Fruit fly (Drosophila melanogaster): ENCODE data around the gene SP1173.

The SP1173 gene

dm6 chr3L:6750835-6751234 is 47.5 kb upstream of the SP1173 start:
- no peak for TF ChIP-seq CG32006 (GFP tag; optimal IDR thresholded peaks at IDR 0.05)
- no peak for TF ChIP-seq Lpt (GFP tag; optimal IDR thresholded peaks at IDR 0.05)
- TF ChIP-seq Sox15 (GFP tag; optimal IDR thresholded peaks at IDR 0.05): no peak
- TF ChIP-seq CG7368 (GFP tag; optimal IDR thresholded peaks at IDR 0.05): no peak
- no peak for TF ChIP-seq CG6792 (GFP tag; optimal IDR thresholded peaks at IDR 0.05)
- TF ChIP-seq salr (GFP tag; optimal IDR thresholded peaks at IDR 0.05): no peak
- no peak for TF ChIP-seq eg (GFP tag; IDR thresholded peaks at IDR 0.05)
- no peak for TF ChIP-seq dsx (GFP tag; optimal IDR thresholded peaks at IDR 0.05; ENCODE audit: poor library complexity, severe bottlenecking)
- TF ChIP-seq CG1621 (tag; optimal IDR thresholded peaks at IDR 0.05): no peak
- no peak for TF ChIP-seq net (GFP tag; optimal IDR thresholded peaks at IDR 0.05)
- no peak for TF ChIP-seq Hr4 (GFP tag; optimal IDR thresholded peaks at IDR 0.05)
- no peak for TF ChIP-seq CG6854 (GFP tag; optimal IDR thresholded peaks at IDR 0.05)
- no peak for TF ChIP-seq CG10631 (GFP tag; optimal IDR thresholded peaks at IDR 0.05)
- TF ChIP-seq Hr38 (GFP tag; optimal IDR thresholded peaks at IDR 0.05): no peak
- no peak for TF ChIP-seq CG10669 (GFP tag; optimal IDR thresholded peaks at IDR 0.05)
- TF ChIP-seq CG6808 (GFP tag; optimal IDR thresholded peaks at IDR 0.05): no peak
- no peak for TF ChIP-seq ss (GFP tag; optimal IDR thresholded peaks at IDR 0.05)
- no peak for TF ChIP-seq CG8119 (GFP tag; IDR thresholded peaks at IDR 0.05)
- TF ChIP-seq fd59A (GFP tag; optimal IDR thresholded peaks at IDR 0.05): no peak

- peak; percentile 25 for TF ChIP-seq CG7368 (GFP tag; optimal IDR thresholded peaks at IDR 0.05)
- no peak for TF ChIP-seq CG10669 (GFP tag; optimal IDR thresholded peaks at IDR 0.05)
- TF ChIP-seq Smox (GFP tag; optimal IDR thresholded peaks at IDR 0.05): peak; percentile 51
- TF ChIP-seq OdsH (GFP tag; optimal IDR thresholded peaks at IDR 0.05): peak; percentile 24
- TF ChIP-seq CG6276 (GFP tag; optimal IDR thresholded peaks at IDR 0.05): no peak
- peak; percentile 9 for TF ChIP-seq CG6854 (GFP tag; optimal IDR thresholded peaks at IDR 0.05)
- peak; percentile 17 for TF ChIP-seq Ets21C (GFP tag; optimal IDR thresholded peaks at IDR 0.05)
- TF ChIP-seq acj6 (GFP tag; optimal IDR thresholded peaks at IDR 0.05): peak; percentile 38
- peak; percentile 43 for TF ChIP-seq CG3032 (tag; optimal IDR thresholded peaks at IDR 0.05)
- no peak for TF ChIP-seq Hr38 (GFP tag; optimal IDR thresholded peaks at IDR 0.05)
- peak; percentile 60 for TF ChIP-seq lz (GFP tag; optimal IDR thresholded peaks at IDR 0.05)
- peak; percentile 72 for TF ChIP-seq esn (GFP tag; optimal IDR thresholded peaks at IDR 0.05)
- TF ChIP-seq Eip75B (GFP tag; optimal IDR thresholded peaks at IDR 0.05): peak; percentile 45
- peak; percentile 58 for TF ChIP-seq Hr39 (GFP tag; optimal IDR thresholded peaks at IDR 0.05)
- TF ChIP-seq Eip78C (GFP tag): peak; percentile 81
- TF ChIP-seq CG4318 (GFP tag; optimal IDR thresholded peaks at IDR 0.05): no peak
- no peak for TF ChIP-seq CG11902 (GFP tag; optimal IDR thresholded peaks at IDR 0.05)
- peak; percentile 49 for TF ChIP-seq Hr4 (GFP tag; optimal IDR thresholded peaks at IDR 0.05)
- TF ChIP-seq pdm3 (GFP tag; optimal IDR thresholded peaks at IDR 0.05): peak; percentile 35
- no peak for TF ChIP-seq CG9139 (GFP tag; optimal IDR thresholded peaks at IDR 0.05)
- peak; percentile 64 for TF ChIP-seq Met (GFP tag; optimal IDR thresholded peaks at IDR 0.05)
- TF ChIP-seq CG11294 (GFP tag; IDR thresholded peaks at IDR 0.05): no peak
- peak; percentile 37 for TF ChIP-seq topi (GFP tag; optimal IDR thresholded peaks at IDR 0.05)
- no peak for TF ChIP-seq fd59A (GFP tag; optimal IDR thresholded peaks at IDR 0.05)
- peak; percentile 33 for TF ChIP-seq Ets96B (tag; optimal IDR thresholded peaks at IDR 0.05)
- TF ChIP-seq dsx (GFP tag; optimal IDR thresholded peaks at IDR 0.05; ENCODE audit: poor library complexity, severe bottlenecking): peak; percentile 50
- TF ChIP-seq ss (GFP tag; optimal IDR thresholded peaks at IDR 0.05): no peak
- no peak for TF ChIP-seq dac (GFP tag; optimal IDR thresholded peaks at IDR 0.05)
- no peak for TF ChIP-seq fkh (GFP tag; optimal IDR thresholded peaks at IDR 0.05)
- no peak for TF ChIP-seq Lpt (GFP tag; optimal IDR thresholded peaks at IDR 0.05)
- TF ChIP-seq CG3919 (GFP tag; optimal IDR thresholded peaks at IDR 0.05): peak; percentile 63
- TF ChIP-seq CG6163 (GFP tag; IDR thresholded peaks at IDR 0.05): peak; percentile 71
- no peak for TF ChIP-seq salr (GFP tag; optimal IDR thresholded peaks at IDR 0.05)
- TF ChIP-seq fd85E (GFP tag; optimal IDR thresholded peaks at IDR 0.05): no peak
- TF ChIP-seq Eip93F (GFP tag; optimal IDR thresholded peaks at IDR 0.05): no peak
- TF ChIP-seq CG8119 (GFP tag; IDR thresholded peaks at IDR 0.05): no peak
- TF ChIP-seq Sox14 (GFP tag; optimal IDR thresholded peaks at IDR 0.05): peak; percentile 63
- TF ChIP-seq svp (GFP tag): peak; percentile 77
- TF ChIP-seq CG6808 (GFP tag; optimal IDR thresholded peaks at IDR 0.05): no peak
- no peak for TF ChIP-seq CG6792 (GFP tag; optimal IDR thresholded peaks at IDR 0.05)
- peak; percentile 46 for TF ChIP-seq CG1621 (tag; optimal IDR thresholded peaks at IDR 0.05)
- TF ChIP-seq Sox15 (GFP tag; optimal IDR thresholded peaks at IDR 0.05): no peak
- TF ChIP-seq eg (GFP tag; IDR thresholded peaks at IDR 0.05): peak; percentile 34; the same call in 2 of the 3 replicates
- no peak for TF ChIP-seq CG34406 (GFP tag; optimal IDR thresholded peaks at IDR 0.05)
- TF ChIP-seq Blimp-1 (GFP tag; optimal IDR thresholded peaks at IDR 0.05): no peak
- TF ChIP-seq CG32006 (GFP tag; optimal IDR thresholded peaks at IDR 0.05): peak; percentile 28
Measured at dm6 chr3L:6747127-6747526, 43.8 kb upstream of the SP1173 start.

All from whole organism, prepupa.